Worm (Caenorhabditis elegans) whole organism, L1 larva: ENCODE data around the gene T05G5.4.
A peak's percentile ranks its signal among the peaks of the same experiment; 100 is the strongest.

ENCODE experiments used
- C16A3.4 ChIP-seq: fragments of 150-350 bp; optimal IDR thresholded peaks from 2 replicates; lab custom pipeline; 2014; ENCODE audit warnings: missing biosample characterization, missing genetic modification characterization
- F16B12.6 ChIP-seq: fragments of 150-350 bp; optimal IDR thresholded peaks from 2 replicates; lab custom pipeline; 2014; ENCODE audit warnings: missing biosample characterization, missing genetic modification characterization
- ama-1 ChIP-seq: fragments of 150-350 bp; optimal IDR thresholded peaks from 2 replicates; lab custom pipeline; 2014
- blmp-1 ChIP-seq: fragments of 150-350 bp; optimal IDR thresholded peaks from 2 replicates; lab custom pipeline; 2014; ENCODE audit warnings: missing biosample characterization, missing genetic modification characterization
- ceh-8 ChIP-seq: fragments of 200-800 bp; sonication (Bioruptor generic); optimal IDR thresholded peaks from 2 replicates; lab custom pipeline; 2018; ENCODE audit warnings: mild to moderate bottlenecking, missing genetic modification characterization, moderate library complexity, missing compliant biosample characterization
- ceh-90 ChIP-seq: sonication (generic microtip); optimal IDR thresholded peaks from 2 replicates; lab custom pipeline; 2016; ENCODE audit warnings: missing genetic modification characterization, missing compliant biosample characterization
- dpl-1 ChIP-seq, 3 experiments: fragments of 150-350 bp in 2 of 3; sonication (generic microtip) in 1 of 3; optimal IDR thresholded peaks; 2 replicates each; lab custom pipeline; 2014 to 2017; ENCODE audit warnings: missing biosample characterization in 3 of 3, missing genetic modification characterization in 3 of 3, missing genetic modification reagents in 3 of 3
- dsc-1 ChIP-seq: sonication (generic microtip); optimal IDR thresholded peaks from 2 replicates; lab custom pipeline; 2016; ENCODE audit warnings: mild to moderate bottlenecking, missing genetic modification characterization, missing compliant biosample characterization
- efl-1 ChIP-seq, 4 experiments: fragments of 150-350 bp; optimal IDR thresholded peaks in 3 of 4; peaks in 1 of 4; 1 replicate in 1 of 4; 2 replicates in 3 of 4; lab custom pipeline; 2014; ENCODE audit warnings: missing biosample characterization in 2 of 4, missing genetic modification characterization in 2 of 4, missing genetic modification reagents in 2 of 4
- efl-3 ChIP-seq: fragments of 200-800 bp; sonication (Bioruptor generic); optimal IDR thresholded peaks from 2 replicates; lab custom pipeline; 2018; ENCODE audit warnings: mild to moderate bottlenecking, missing genetic modification characterization, missing compliant biosample characterization
- elt-2 ChIP-seq: sonication (generic microtip); optimal IDR thresholded peaks from 2 replicates; lab custom pipeline; 2016; ENCODE audit warnings: missing genetic modification characterization, mild to moderate bottlenecking, inconsistent platforms, missing compliant biosample characterization, missing genetic modification reagents
- elt-3 ChIP-seq, 6 experiments: fragments of 150-350 bp in 1 of 6; sonication (generic microtip); optimal IDR thresholded peaks; 2 replicates each; lab custom pipeline; 2017 to 2018; ENCODE audit warnings: missing biosample characterization in 6 of 6, missing genetic modification characterization in 6 of 6, inconsistent platforms in 1 of 6
- ets-5 ChIP-seq: fragments of 200-800 bp; sonication (Bioruptor generic); IDR thresholded peaks from 2 replicates; pipeline ENCODE4 v1.3.6; 2022; ENCODE audit warnings: missing genetic modification characterization, missing compliant biosample characterization
- fkh-10 ChIP-seq: sonication (generic microtip); optimal IDR thresholded peaks from 2 replicates; lab custom pipeline; 2017; ENCODE audit warnings: missing biosample characterization, missing genetic modification reagents, missing genetic modification characterization
- fkh-4 ChIP-seq: sonication (generic microtip); optimal IDR thresholded peaks from 2 replicates; lab custom pipeline; 2016; ENCODE audit warnings: missing compliant biosample characterization, missing genetic modification characterization, borderline replicate concordance
- fkh-8 ChIP-seq: sonication (generic microtip); optimal IDR thresholded peaks from 2 replicates; lab custom pipeline; 2016; ENCODE audit warnings: mild to moderate bottlenecking, missing genetic modification characterization, missing compliant biosample characterization
- irx-1 ChIP-seq: sonication (generic microtip); optimal IDR thresholded peaks from 2 replicates; lab custom pipeline; 2016; ENCODE audit warnings: missing genetic modification characterization, missing compliant biosample characterization
- isw-1 ChIP-seq: fragments of 200-800 bp; sonication (Bioruptor generic); IDR thresholded peaks from 2 replicates; pipeline ENCODE4 v1.3.6; 2022; ENCODE audit warnings: missing genetic modification characterization, missing compliant biosample characterization
- lin-13 ChIP-seq: fragments of 150-350 bp; optimal IDR thresholded peaks from 2 replicates; lab custom pipeline; 2014; ENCODE audit warnings: missing biosample characterization, missing genetic modification reagents, missing genetic modification characterization
- lin-14 ChIP-seq: fragments of 200-800 bp; sonication (Bioruptor generic); optimal IDR thresholded peaks from 2 replicates; lab custom pipeline; 2018; ENCODE audit warnings: mild to moderate bottlenecking, missing genetic modification characterization, moderate library complexity, missing compliant biosample characterization
- lin-35 ChIP-seq, 2 experiments: fragments of 150-350 bp; optimal IDR thresholded peaks; 2 replicates each; lab custom pipeline; 2014; ENCODE audit warnings: missing biosample characterization in 2 of 2, missing genetic modification characterization in 2 of 2, missing genetic modification reagents in 2 of 2
- lin-39 ChIP-seq: fragments of 150-350 bp; optimal IDR thresholded peaks from 2 replicates; lab custom pipeline; 2014; ENCODE audit warnings: missing biosample characterization, missing genetic modification reagents, missing genetic modification characterization
- lsy-2 ChIP-seq, 2 experiments: fragments of 150-350 bp; optimal IDR thresholded peaks; 2 replicates each; lab custom pipeline; 2014; ENCODE audit warnings: missing biosample characterization in 2 of 2, missing genetic modification characterization in 2 of 2
- mdl-1 ChIP-seq, 2 experiments: fragments of 150-350 bp; optimal IDR thresholded peaks; 2 replicates each; lab custom pipeline; 2014 to 2017; ENCODE audit warnings: missing biosample characterization in 2 of 2, missing genetic modification characterization in 2 of 2, inconsistent platforms in 1 of 2
- mep-1 ChIP-seq: fragments of 150-350 bp; optimal IDR thresholded peaks from 2 replicates; lab custom pipeline; 2014; ENCODE audit warnings: missing biosample characterization, missing genetic modification characterization
- nhr-19 ChIP-seq: fragments of 200-800 bp; sonication (Bioruptor generic); conservative IDR thresholded peaks from 2 replicates; pipeline ENCODE4 v1.3.6; 2022; ENCODE audit warnings: missing genetic modification characterization, missing compliant biosample characterization
- nhr-20 ChIP-seq: sonication (generic microtip); optimal IDR thresholded peaks from 2 replicates; lab custom pipeline; 2016; ENCODE audit warnings: mild to moderate bottlenecking, missing genetic modification characterization, missing compliant biosample characterization
- nhr-237 ChIP-seq: fragments of 150-350 bp; optimal IDR thresholded peaks from 2 replicates; lab custom pipeline; 2014; ENCODE audit warnings: missing biosample characterization, missing genetic modification characterization
- nhr-28 ChIP-seq: fragments of 150-350 bp; optimal IDR thresholded peaks from 2 replicates; lab custom pipeline; 2014; ENCODE audit warnings: missing biosample characterization, missing genetic modification characterization
- nhr-71 ChIP-seq: sonication (generic microtip); optimal IDR thresholded peaks from 2 replicates; lab custom pipeline; 2016; ENCODE audit warnings: mild to moderate bottlenecking, missing genetic modification characterization, moderate library complexity, missing compliant biosample characterization
- nhr-85 ChIP-seq: sonication (generic microtip); peaks from one replicate; lab custom pipeline; 2016; ENCODE audit warnings: missing genetic modification characterization, inconsistent platforms, missing compliant biosample characterization
- nhr-90 ChIP-seq: sonication (generic microtip); optimal IDR thresholded peaks from 2 replicates; lab custom pipeline; 2016; ENCODE audit warnings: mild to moderate bottlenecking, missing genetic modification characterization, missing compliant biosample characterization; ENCODE audit not compliant: poor library complexity
- skn-1 ChIP-seq: fragments of 150-350 bp; optimal IDR thresholded peaks from 2 replicates; lab custom pipeline; 2014; ENCODE audit warnings: missing biosample characterization, missing genetic modification characterization
- snu-23 ChIP-seq: sonication (generic microtip); optimal IDR thresholded peaks from 2 replicates; lab custom pipeline; 2016; ENCODE audit warnings: missing genetic modification characterization, missing compliant biosample characterization
- sox-4 ChIP-seq: sonication (generic microtip); optimal IDR thresholded peaks from 2 replicates; lab custom pipeline; 2016; ENCODE audit warnings: missing genetic modification characterization, missing compliant biosample characterization
- sptf-1 ChIP-seq: fragments of 150-350 bp; optimal IDR thresholded peaks from 2 replicates; lab custom pipeline; 2014; ENCODE audit warnings: missing biosample characterization, missing genetic modification characterization
- sup-37 ChIP-seq: fragments of 200-800 bp; sonication (Bioruptor generic); optimal IDR thresholded peaks from 2 replicates; lab custom pipeline; 2018; ENCODE audit warnings: mild to moderate bottlenecking, missing genetic modification characterization, missing compliant biosample characterization
- swsn-7 ChIP-seq: sonication (generic microtip); optimal IDR thresholded peaks from 2 replicates; lab custom pipeline; 2016; ENCODE audit warnings: missing genetic modification characterization, missing compliant biosample characterization
- unc-86 ChIP-seq: sonication (generic microtip); optimal IDR thresholded peaks from 2 replicates; lab custom pipeline; 2016; ENCODE audit warnings: missing genetic modification characterization, missing compliant biosample characterization
- unc-98 ChIP-seq: fragments of 200-800 bp; sonication (Bioruptor generic); IDR thresholded peaks from 2 replicates; pipeline ENCODE4 v1.3.6; 2022; ENCODE audit warnings: missing genetic modification characterization, missing compliant biosample characterization
- vab-15 ChIP-seq: sonication (generic microtip); optimal IDR thresholded peaks from 2 replicates; lab custom pipeline; 2017; ENCODE audit warnings: missing genotype, mild to moderate bottlenecking, missing genetic modification characterization, missing compliant biosample characterization
- ztf-11 ChIP-seq, 2 experiments: sonication (generic microtip); optimal IDR thresholded peaks; 2 replicates each; lab custom pipeline; 2016 to 2017; ENCODE audit warnings: missing genetic modification characterization in 2 of 2, missing biosample characterization in 1 of 2, missing compliant biosample characterization in 1 of 2

Gene T05G5.4

ce11 chrIII:9793592-9794417 lies 45.1 kb downstream of the T05G5.4 start, which contains the start of the genes R10E11.9 and mcm-6:
Gene R10E11.9, minus strand, starts transcription at chrIII:9793642.
Gene mcm-6, plus strand, starts transcription at chrIII:9794367.
- TF ChIP-seq lin-13 (peak; percentile 26), elt-3 (tag; optimal IDR thresholded peaks at IDR 0.05; lab: Kevin White, UChicago) (no peak), ztf-11 (tag; optimal IDR thresholded peaks at IDR 0.05; lab: Kevin White, UChicago) (no peak), C16A3.4 (tag; lab: Kevin White, UChicago) (peak; percentile 40), blmp-1 (peak; percentile 47), mep-1 (tag; lab: Kevin White, UChicago) (peak; percentile 63), ama-1 (lab: Kevin White, UChicago) (no peak), mdl-1 (tag; optimal IDR thresholded peaks at IDR 0.05; lab: Kevin White, UChicago) (peak in 1 of 2 experiments; percentile 3), nhr-28 (tag; lab: Kevin White, UChicago) (no peak), efl-3 (no peak), lin-39 (no peak), lsy-2 (tag; optimal IDR thresholded peaks at IDR 0.05; lab: Kevin White, UChicago) (peak in 1 of 2 experiments; percentile 71), isw-1 (GFP tag; lab: Robert Waterston, UW) (no peak), vab-15 (tag; lab: Kevin White, UChicago) (no peak), efl-1 (optimal IDR thresholded peaks at IDR 0.05; lab: Kevin White, UChicago) (peak; percentile 78 to 83), efl-1 (GFP tag; optimal IDR thresholded peaks at IDR 0.05 in 1 of 2; lab: Kevin White, UChicago) (peak; percentile 83 to 97), lin-14 (GFP tag; lab: Kevin White, UChicago) (peak; percentile 47), unc-98 (GFP tag; lab: Robert Waterston, UW) (no peak), nhr-71 (tag; lab: Kevin White, UChicago) (peak; percentile 33), lin-35 (GFP tag; optimal IDR thresholded peaks at IDR 0.05; lab: Kevin White, UChicago) (peak; percentile 56 to 88), skn-1 (tag; lab: Kevin White, UChicago) (peak; percentile 58), nhr-85 (tag; lab: Kevin White, UChicago) (peak; percentile 52), sup-37 (GFP tag; lab: Kevin White, UChicago) (no peak), fkh-8 (tag; lab: Kevin White, UChicago) (no peak), dpl-1 (GFP tag; optimal IDR thresholded peaks at IDR 0.05; lab: Kevin White, UChicago) (peak; percentile 87 to 89 (median 88)), F16B12.6 (peak; percentile 27), snu-23 (GFP tag; lab: Kevin White, UChicago) (peak; percentile 35), sptf-1 (tag; lab: Kevin White, UChicago) (no peak), nhr-90 (tag; lab: Kevin White, UChicago) (peak; percentile 22), nhr-237 (tag; lab: Kevin White, UChicago) (no peak), sox-4 (tag; lab: Kevin White, UChicago) (no peak), nhr-20 (tag; lab: Kevin White, UChicago) (peak; percentile 42), unc-86 (tag; lab: Kevin White, UChicago) (no peak), irx-1 (tag; lab: Kevin White, UChicago) (no peak)

ce11 chrIII:9796448-9796847 lies 47.7 kb downstream of the T05G5.4 start, which contains the start of gene srxa-10:
Gene srxa-10, minus strand, starts transcription at chrIII:9796548.
- TF ChIP-seq swsn-7 (tag; lab: Kevin White, UChicago) = no peak
- no peak for TF ChIP-seq ceh-8 (GFP tag; lab: Kevin White, UChicago)
- no peak for TF ChIP-seq ets-5 (GFP tag; lab: Robert Waterston, UW)
- TF ChIP-seq sox-4 (tag; lab: Kevin White, UChicago) = no peak
- TF ChIP-seq fkh-10 (GFP tag; lab: Kevin White, UChicago) = no peak
- no peak for TF ChIP-seq nhr-19 (GFP tag; lab: Robert Waterston, UW)
- no peak for TF ChIP-seq elt-2 (tag; lab: Kevin White, UChicago)
- no peak for TF ChIP-seq sup-37 (GFP tag; lab: Kevin White, UChicago)
- no peak for TF ChIP-seq sptf-1 (tag; lab: Kevin White, UChicago)
- TF ChIP-seq ceh-90 = no peak
- TF ChIP-seq fkh-4 (tag; lab: Kevin White, UChicago) = no peak
- TF ChIP-seq dpl-1 (GFP tag; optimal IDR thresholded peaks at IDR 0.05; lab: Kevin White, UChicago) = no peak
- no peak for TF ChIP-seq lsy-2 (tag; optimal IDR thresholded peaks at IDR 0.05; lab: Kevin White, UChicago)
- no peak for TF ChIP-seq dsc-1 (tag; lab: Kevin White, UChicago)
- no peak for TF ChIP-seq lin-13
- TF ChIP-seq, all 84 proteins: peak for 0
